Worm (Caenorhabditis elegans) whole organism, mixed stage, embryonic: Measurements from ENCODE around the gene Y40A1A.3.

Source experiments
- lin-13 ChIP-seq: fragments of 150-350 bp; optimal IDR thresholded peaks from 2 replicates; lab custom pipeline; 2014; ENCODE audit warnings: missing biosample characterization, missing genetic modification characterization
- lsy-2 ChIP-seq: fragments of 150-350 bp; optimal IDR thresholded peaks from 2 replicates; lab custom pipeline; 2014; ENCODE audit warnings: missing biosample characterization, missing genetic modification characterization

- TF ChIP-seq lin-13 (no peak), lsy-2 (tag; lab: Kevin White, UChicago) (no peak)
These were observed 21.0 kb upstream of the Y40A1A.3 start, which contains the start of gene Y102A11A.3 for ce11 chrX:2018848-2019247.
